Fruit fly (Drosophila melanogaster) whole organism, larva: Measurements from ENCODE around the gene CG12116.

ENCODE experiments used
- noc ChIP-seq: fragments of 200-800 bp; sonication (Bioruptor generic); optimal IDR thresholded peaks from 3 replicates; lab custom pipeline; 2019; ENCODE audit warnings: missing biosample characterization, mild to moderate bottlenecking, missing genetic modification characterization, moderate library complexity

CG12116 gene

DNA sequence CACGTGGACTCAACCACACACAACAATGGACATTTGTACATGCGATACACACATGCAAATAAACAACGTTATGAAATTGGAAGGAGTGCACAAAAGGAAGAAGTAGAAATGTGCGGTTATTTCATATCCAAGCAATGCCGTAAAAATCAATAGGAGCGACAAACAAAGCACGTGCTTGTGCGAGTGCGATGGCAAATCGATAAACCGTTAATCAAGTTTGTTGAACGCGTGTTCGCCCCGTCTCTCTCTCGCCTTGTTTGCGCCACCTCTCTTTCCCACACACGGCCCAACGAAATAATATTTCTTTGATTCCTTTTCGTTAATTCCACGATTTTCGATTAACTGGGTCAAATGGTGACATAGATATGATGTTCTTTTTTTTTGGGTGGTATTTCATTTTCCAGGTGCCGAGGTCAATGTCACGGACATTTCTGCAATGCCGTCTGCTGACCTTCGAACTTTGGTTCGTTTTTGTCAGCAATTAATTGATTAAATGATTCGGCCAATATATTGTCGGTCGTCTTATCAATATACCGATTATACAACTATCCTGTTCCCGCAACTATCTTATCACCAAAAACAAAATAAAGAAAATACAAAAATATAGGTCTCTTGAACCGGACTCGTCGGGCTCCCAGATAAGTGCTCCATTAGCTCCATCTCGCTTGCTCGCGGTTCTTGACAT lies 21.6 kb upstream of the CG12116 start:
- no peak for TF ChIP-seq noc (tag; lab: Kevin White, UChicago)

DNA sequence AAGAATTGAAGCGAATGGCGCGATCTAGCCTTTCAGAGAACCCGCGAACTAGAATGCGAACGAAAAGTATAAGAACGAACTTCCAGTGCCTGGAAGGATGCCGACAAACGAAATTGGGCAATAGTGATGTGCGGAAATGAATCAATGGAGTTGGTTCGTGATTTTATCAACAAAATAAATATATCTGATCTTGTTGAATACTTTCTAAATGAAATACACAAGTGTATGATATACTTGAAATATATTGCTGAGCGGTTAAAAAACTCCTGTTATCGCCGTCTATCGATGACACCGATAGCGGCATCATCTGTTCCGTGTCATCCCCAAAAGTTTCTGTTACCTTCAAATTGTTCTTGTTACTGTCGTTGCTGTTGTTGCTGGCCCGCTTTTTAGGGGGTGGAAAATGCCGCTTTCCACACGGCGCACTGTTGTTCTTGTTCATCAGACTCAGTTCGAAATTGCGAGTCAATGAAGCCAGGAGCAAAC lies 20.7 kb upstream of the CG12116 start, which contains the start of gene otu:
Gene otu (minus strand): TSS at position 51 of the 486 bp plus-strand sequence.
- no peak for TF ChIP-seq noc (tag; lab: Kevin White, UChicago)

DNA sequence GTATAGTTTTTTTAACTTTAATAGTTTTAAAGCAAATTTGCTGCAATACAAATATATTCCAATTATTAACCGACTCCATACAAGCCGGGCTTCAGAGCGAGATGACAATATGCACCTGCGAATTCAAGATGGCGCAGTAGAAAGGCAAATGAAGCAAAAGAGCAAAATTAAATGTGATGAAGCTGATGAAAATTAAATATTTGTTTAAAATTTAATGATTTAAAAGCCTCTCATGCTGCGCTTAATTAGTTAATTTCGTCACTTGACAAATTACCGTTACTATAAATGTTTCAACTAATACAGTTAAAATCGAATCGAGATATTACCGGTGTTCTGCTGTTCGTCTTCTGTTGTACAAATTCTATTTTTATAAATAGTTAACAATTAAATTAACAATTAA lies 20.2 kb upstream of the CG12116 start, which contains the start of gene CG33181:
Gene CG33181 (plus strand): TSS at position 301 of the 400 bp plus-strand sequence.
- TF ChIP-seq noc (tag; lab: Kevin White, UChicago): no peak

DNA sequence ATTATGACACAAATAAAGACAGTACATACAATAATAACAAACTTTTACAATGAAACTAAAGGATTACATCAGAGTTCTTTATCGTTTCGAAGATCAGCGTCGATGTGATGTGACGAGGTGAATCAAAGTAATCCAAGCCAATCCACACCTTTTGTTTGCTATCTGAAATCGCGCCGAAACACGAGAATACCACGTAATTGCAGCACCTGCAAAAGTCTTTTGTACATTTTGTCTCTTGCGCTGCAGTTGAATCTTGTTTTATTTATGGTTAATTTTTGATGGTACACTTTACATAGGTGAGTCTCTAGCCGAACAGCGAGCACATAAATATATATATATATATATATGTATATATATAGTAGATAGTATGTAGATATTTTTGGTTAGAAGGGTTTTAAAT lies 16.0 kb upstream of the CG12116 start:
- TF ChIP-seq noc (tag; lab: Kevin White, UChicago): no peak

DNA sequence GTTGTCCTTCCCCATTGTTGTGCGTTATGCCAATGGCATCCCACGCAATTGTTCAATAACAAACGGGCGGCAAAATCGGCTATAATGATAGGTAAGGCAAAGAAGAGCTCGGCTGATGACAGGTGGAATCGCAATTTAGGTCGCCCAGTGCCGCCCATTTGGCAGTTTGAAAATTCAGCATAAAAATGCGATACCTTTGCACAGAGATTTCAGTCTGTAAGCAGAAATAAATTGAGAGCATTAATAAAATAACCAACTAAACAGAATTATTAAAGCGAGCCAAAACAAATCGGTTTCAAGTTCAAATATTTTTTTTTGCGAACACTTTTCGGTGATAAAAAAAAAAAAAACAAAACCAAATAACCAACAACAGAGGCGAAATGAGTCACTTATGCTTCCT lies 14.9 kb upstream of the CG12116 start, which contains the start of gene CG33223:
Gene CG33223 (minus strand): TSS at position 215 of the 400 bp plus-strand sequence.
- no peak for TF ChIP-seq noc (tag; lab: Kevin White, UChicago)

DNA sequence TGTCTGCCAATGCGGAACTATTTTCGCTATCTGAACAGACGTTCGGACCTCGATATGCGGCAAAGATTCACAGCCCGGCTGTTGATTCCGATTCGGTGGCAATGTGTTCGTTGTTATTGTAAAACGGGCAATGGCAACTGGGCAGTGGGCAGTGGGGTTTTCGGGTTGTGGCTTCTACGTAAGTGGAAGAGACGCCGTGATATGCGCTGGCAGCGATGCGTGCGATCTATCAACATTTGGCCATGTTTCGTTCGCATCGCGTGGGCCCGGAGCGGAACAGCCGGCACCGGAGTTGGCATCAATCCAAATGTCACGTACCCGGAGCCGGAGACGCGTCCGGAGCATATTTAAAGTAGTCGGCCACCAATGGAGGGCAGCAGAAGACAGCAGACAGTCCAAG lies 12.7 kb upstream of the CG12116 start, which contains the start of gene Cp38:
Gene Cp38 (plus strand): TSS at position 376 of the 400 bp plus-strand sequence.
- TF ChIP-seq noc (tag; lab: Kevin White, UChicago): no peak

DNA sequence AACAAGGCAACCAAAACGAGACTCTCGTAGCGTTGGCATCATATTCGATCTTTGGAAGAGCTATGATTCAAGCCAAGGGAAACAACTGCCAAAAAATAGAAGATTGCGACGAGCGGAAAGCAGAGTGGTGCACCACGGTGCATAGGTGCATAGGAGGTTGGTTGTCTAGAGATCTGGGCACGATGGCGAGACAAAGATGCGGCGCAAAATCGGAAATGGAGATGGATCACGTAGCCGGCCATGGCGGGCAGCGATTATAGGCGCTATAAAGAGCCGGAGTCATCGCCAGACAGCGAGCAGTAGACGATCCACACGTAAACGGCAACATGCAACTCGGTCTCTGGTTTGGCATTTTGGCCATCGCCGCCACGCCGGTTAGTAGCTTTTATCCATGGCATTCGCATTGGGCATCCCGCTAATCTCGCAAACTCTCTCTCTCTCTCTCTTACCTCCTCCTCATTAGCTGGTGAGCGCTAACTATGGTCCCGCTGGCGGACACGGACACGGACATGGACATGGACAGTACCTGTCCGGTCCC lies 10.3 kb upstream of the CG12116 start, which contains the start of gene Cp36:
Gene Cp36 (plus strand): TSS at position 289 of the 538 bp plus-strand sequence.
- no peak for TF ChIP-seq noc (tag; lab: Kevin White, UChicago)

DNA sequence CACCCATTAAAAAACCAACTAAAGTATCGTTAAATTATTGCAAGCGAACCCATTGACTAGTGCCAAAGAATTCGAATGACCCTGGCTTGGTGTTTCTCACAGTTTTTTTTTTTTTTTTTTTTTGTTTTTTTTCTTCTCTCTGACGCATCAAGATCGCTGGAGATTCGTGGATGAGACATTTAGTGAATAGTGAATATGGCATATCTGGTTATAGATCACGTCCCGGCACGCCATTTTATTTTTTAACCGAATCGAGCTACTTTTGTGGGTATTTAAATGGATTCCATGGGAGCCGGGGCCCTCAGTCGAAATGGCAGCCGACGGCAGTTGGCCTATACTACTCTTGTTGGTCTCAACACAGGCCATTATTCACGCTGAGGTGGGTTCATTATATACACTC lies 8.0 kb upstream of the CG12116 start, which contains the start of gene Cp7Fc:
Gene Cp7Fc (plus strand): TSS at position 301 of the 400 bp plus-strand sequence.
- TF ChIP-seq noc (tag; lab: Kevin White, UChicago): no peak

DNA sequence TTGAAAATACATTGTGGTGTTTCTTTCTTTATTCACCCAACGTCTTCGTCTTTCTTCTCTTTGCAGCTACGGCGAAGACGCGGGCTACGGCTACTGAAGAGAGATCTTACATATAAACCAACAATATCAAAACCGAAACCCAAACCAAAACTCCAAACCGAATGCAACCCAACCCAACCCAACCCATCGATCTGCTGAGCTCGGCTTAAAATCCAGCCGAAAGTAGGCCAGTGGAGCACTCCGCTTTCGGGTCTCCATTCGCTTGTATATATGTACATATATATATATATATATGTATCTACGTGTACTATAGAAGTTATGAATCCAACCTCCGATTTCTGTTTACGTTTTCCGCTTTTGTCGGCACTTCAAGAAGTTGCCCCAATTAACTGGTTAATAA lies 6.8 kb upstream of the CG12116 start:
- no peak for TF ChIP-seq noc (tag; lab: Kevin White, UChicago)

DNA sequence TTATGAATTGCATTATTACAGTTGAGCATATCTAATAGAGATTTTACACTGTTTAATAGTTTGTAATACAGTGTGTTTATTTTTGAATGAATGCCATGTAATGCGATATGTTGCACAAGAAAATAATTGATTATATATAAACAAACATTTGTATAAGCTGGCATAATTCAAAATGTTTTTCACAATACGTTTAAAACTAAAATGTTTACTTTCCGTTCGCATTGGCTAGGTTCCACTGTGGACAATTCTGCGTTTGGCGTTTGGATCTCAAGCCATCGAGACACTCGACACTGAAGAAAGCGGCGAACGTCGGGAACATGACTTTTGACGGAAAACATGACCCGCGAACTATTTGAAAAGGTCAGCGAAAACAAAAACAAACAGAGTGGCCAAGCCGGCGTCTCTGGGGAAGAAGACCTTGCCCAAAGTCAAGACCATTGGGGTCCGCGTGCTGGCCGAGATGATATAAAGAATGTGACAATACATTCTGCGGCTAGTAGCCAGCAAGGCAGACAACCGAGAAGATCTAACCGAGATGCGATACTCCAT lies 4.6 kb upstream of the CG12116 start, which contains the start of gene Cp7Fb:
Gene Cp7Fb (plus strand): TSS at position 499 of the 549 bp plus-strand sequence.
- TF ChIP-seq noc (tag; lab: Kevin White, UChicago): no peak

DNA sequence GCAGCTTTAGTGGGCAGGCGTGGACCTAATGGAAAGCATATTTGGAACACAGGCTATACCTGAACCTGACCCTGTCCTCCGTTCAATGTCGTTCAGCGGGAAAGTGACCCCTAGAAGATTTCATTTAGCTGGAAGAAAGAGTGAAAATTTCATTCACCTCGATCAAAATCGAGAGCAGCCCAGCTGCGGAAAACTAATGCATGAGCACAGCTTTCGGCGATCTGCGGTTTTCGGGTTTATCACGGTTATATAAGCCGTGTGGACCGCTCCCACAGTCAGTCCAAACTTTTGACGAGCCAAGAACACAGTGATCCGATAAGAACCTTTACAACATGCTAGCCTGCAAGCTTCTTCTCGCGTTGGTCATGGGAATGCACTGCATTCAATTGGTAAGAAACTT lies 1.8 kb upstream of the CG12116 start, which contains the start of gene Cp7Fa:
Gene Cp7Fa (plus strand): TSS at position 301 of the 400 bp plus-strand sequence.
- TF ChIP-seq noc (tag; lab: Kevin White, UChicago): no peak

DNA sequence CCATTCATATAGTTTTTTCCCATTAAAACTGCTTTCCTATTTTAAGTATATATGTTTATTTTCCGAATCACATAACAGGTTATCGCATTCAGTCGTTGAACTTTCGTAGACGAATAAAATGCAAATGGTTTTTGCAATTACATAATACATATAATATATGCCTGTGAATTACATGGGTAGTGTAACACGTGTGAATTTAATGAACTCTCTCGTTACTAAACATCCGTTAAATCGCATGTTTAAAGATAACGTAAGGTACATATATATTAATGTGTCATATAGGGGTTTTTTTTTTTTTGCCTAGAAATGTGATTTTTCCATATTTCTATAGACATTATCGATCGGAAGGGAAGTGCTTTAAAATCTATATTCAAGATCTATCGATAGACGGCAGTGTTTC lies 794 bp upstream of the CG12116 start:
- no peak for TF ChIP-seq noc (tag; lab: Kevin White, UChicago)

DNA sequence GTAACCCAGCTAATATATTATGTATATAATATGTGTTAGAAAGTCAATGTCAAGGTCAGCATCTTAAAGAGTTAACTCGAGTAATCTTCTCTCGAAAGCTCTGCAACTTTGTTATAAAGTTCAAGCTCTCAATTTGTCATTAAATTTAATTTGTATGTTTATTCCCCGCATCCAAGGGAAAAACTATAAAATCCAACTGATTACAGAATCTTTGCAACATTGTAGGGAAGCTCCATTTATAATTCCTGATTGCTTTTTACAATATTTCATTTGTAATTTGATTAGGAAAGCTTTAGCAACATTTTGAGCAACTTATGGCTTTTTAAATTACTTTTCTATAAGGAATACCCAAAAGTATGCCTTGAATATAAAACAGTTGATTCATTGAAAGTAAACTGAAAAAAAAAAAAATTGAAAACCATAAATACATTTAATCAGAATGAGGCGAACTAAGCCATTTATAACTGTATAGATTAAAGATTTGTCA lies 2.0 kb downstream of the CG12116 start:
- no peak for TF ChIP-seq noc (tag; lab: Kevin White, UChicago)

DNA sequence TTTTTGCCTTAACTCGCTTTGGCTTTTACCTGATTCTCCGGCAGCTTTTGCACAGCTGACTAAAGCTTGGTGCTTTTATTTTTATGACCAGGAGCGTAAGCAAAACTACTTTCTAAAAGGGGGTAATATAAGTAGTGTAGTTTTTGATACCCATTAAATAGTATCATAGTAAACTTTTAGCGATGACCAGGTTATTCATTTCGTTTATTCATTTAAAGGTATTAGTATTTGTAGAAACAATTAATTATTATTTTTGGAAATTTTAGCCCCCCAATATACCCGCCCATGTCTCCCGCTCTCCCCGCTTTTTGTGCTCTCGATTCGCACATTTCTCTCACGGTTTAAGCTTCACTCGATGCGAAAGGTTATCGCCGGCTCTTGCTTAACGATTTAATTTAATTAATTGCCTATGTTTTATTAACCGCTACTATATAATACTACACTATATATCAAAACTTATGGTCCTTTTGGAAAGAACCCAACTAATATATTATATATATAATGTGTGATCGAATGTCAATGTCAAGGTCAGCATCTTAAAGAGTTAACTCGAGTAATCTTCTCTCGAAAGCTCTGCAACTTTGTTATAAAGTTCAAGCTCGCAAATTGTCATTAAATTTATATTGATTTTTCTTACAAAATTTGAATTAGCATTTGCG lies 4.3 kb downstream of the CG12116 start, which contains the start of gene Sptr:
Gene Sptr (minus strand): TSS at position 61 of the 659 bp plus-strand sequence.
- TF ChIP-seq noc (tag; lab: Kevin White, UChicago): peak; percentile 96

DNA sequence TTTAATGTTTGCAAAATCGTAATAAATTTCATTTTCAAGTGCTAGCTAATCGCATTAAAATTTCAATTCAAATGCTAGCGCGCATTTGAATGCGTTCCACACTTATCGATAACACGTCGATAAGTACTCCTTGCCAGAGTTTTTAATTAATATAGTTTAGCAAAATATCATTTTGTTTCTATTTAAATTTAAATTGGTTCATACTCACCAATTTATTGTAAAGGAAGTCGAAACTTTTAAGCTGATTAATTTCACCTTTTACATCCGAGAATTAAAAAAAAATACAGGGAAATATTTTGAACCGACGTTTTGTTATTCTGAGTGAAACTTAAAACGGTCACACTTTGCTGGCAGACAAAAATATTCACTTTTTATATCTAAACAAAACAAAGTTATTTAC lies 7.7 kb downstream of the CG12116 start, which contains the start of gene Es2:
Gene Es2 (plus strand): TSS at position 333 of the 400 bp plus-strand sequence.
- no peak for TF ChIP-seq noc (tag; lab: Kevin White, UChicago)
